Worm (Caenorhabditis elegans) whole organism, young adult: ENCODE results near the gene C50H2.7.

Source experiments
- B0261.1 ChIP-seq: sonication (generic microtip); optimal IDR thresholded peaks from 2 replicates; lab custom pipeline; 2016; ENCODE audit warnings: mild to moderate bottlenecking, missing genetic modification characterization, moderate library complexity, missing compliant biosample characterization
- B0336.3 ChIP-seq: fragments of 200-800 bp; sonication (Bioruptor generic); IDR thresholded peaks from 2 replicates; pipeline ENCODE4 v1.3.6; 2022; ENCODE audit warnings: missing genetic modification characterization, missing compliant biosample characterization
- C06A6.2 ChIP-seq: fragments of 200-800 bp; sonication (Bioruptor generic); conservative IDR thresholded peaks from 2 replicates; pipeline ENCODE4 v1.3.6; 2022; ENCODE audit warnings: missing genetic modification characterization, missing compliant biosample characterization
- C17E4.6 ChIP-seq: fragments of 200-800 bp; sonication (Bioruptor generic); IDR thresholded peaks from 2 replicates; pipeline ENCODE4 v1.3.6; 2022; ENCODE audit warnings: missing genetic modification reagents, missing genetic modification characterization, missing compliant biosample characterization
- D2030.7 ChIP-seq: fragments of 200-800 bp; sonication (Bioruptor generic); IDR thresholded peaks from 2 replicates; pipeline ENCODE4 v1.3.6; 2022; ENCODE audit warnings: missing genetic modification reagents, missing genetic modification characterization, missing compliant biosample characterization
- F39B2.1 ChIP-seq: fragments of 200-800 bp; sonication (Bioruptor generic); IDR thresholded peaks from 2 replicates; pipeline ENCODE4 v1.3.6; 2022; ENCODE audit warnings: missing genetic modification reagents, missing genetic modification characterization, missing compliant biosample characterization
- F55B11.4 ChIP-seq: sonication (generic microtip); optimal IDR thresholded peaks from 2 replicates; lab custom pipeline; 2016; ENCODE audit warnings: missing compliant biosample characterization, missing genetic modification characterization, borderline replicate concordance; ENCODE audit not compliant: insufficient read depth
- F57A8.1 ChIP-seq: fragments of 200-800 bp; sonication (Bioruptor generic); optimal IDR thresholded peaks from 2 replicates; lab custom pipeline; 2018; ENCODE audit warnings: mild to moderate bottlenecking, missing genetic modification characterization, moderate library complexity, missing compliant biosample characterization
- F57C9.4 ChIP-seq: sonication (generic microtip); optimal IDR thresholded peaks from 2 replicates; lab custom pipeline; 2017; ENCODE audit warnings: mild to moderate bottlenecking, missing genetic modification characterization, missing compliant biosample characterization
- K12H6.12 ChIP-seq: fragments of 200-800 bp; sonication (Bioruptor generic); optimal IDR thresholded peaks from 2 replicates; lab custom pipeline; 2018; ENCODE audit warnings: mild to moderate bottlenecking, missing genetic modification characterization, missing compliant biosample characterization
- Y56A3A.18 ChIP-seq: fragments of 200-800 bp; sonication (Bioruptor generic); IDR thresholded peaks from 2 replicates; pipeline ENCODE4 v1.3.6; 2022; ENCODE audit warnings: missing genetic modification reagents, missing genetic modification characterization, missing compliant biosample characterization
- athp-1 ChIP-seq: sonication (generic microtip); optimal IDR thresholded peaks from 2 replicates; lab custom pipeline; 2017; ENCODE audit warnings: mild to moderate bottlenecking, missing genetic modification characterization, missing compliant biosample characterization
- bed-1 ChIP-seq: fragments of 200-800 bp; sonication (Bioruptor generic); IDR thresholded peaks from 2 replicates; pipeline ENCODE4 v1.3.6; 2022; ENCODE audit warnings: missing genetic modification reagents, missing genetic modification characterization, missing compliant biosample characterization
- ccch-3 ChIP-seq: fragments of 200-800 bp; sonication (Bioruptor generic); optimal IDR thresholded peaks from 2 replicates; lab custom pipeline; 2018; ENCODE audit warnings: mild to moderate bottlenecking, missing genetic modification characterization, missing compliant biosample characterization
- cebp-1 ChIP-seq, 2 experiments: fragments of 200-800 bp in 1 of 2; sonication (Bioruptor generic) in 1 of 2; sonication (generic microtip) in 1 of 2; IDR thresholded peaks in 1 of 2; optimal IDR thresholded peaks in 1 of 2; 2 replicates each; pipeline versions ENCODE4 v1.3.6 to Lab custom; 2017 to 2022; ENCODE audit warnings: missing compliant biosample characterization in 2 of 2, missing genetic modification characterization in 2 of 2, mild to moderate bottlenecking in 1 of 2, missing genetic modification reagents in 1 of 2, moderate library complexity in 1 of 2
- cebp-2 ChIP-seq: fragments of 200-800 bp; sonication (Bioruptor generic); IDR thresholded peaks from 2 replicates; pipeline ENCODE4 v1.3.6; 2022; ENCODE audit warnings: missing genetic modification characterization, missing compliant biosample characterization
- chd-7 ChIP-seq: sonication (generic microtip); optimal IDR thresholded peaks from 2 replicates; lab custom pipeline; 2016; ENCODE audit warnings: mild to moderate bottlenecking, missing genetic modification characterization, moderate library complexity, missing compliant biosample characterization
- die-1 ChIP-seq: sonication (generic microtip); optimal IDR thresholded peaks from 2 replicates; lab custom pipeline; 2016; ENCODE audit warnings: missing genotype, mild to moderate bottlenecking, missing genetic modification characterization, missing compliant biosample characterization
- egl-44 ChIP-seq: fragments of 200-800 bp; sonication (Bioruptor generic); IDR thresholded peaks from 2 replicates; pipeline ENCODE4 v1.3.6; 2022; ENCODE audit warnings: missing genetic modification reagents, missing genetic modification characterization, missing compliant biosample characterization
- ets-4 ChIP-seq: fragments of 200-800 bp; sonication (Bioruptor generic); optimal IDR thresholded peaks from 2 replicates; lab custom pipeline; 2018; ENCODE audit warnings: mild to moderate bottlenecking, missing genetic modification characterization, missing compliant biosample characterization
- gei-17 ChIP-seq: fragments of 200-800 bp; sonication (Bioruptor generic); optimal IDR thresholded peaks from 2 replicates; lab custom pipeline; 2018; ENCODE audit warnings: mild to moderate bottlenecking, missing genetic modification characterization, missing compliant biosample characterization
- him-1 ChIP-seq: sonication (generic microtip); optimal IDR thresholded peaks from 2 replicates; lab custom pipeline; 2016; ENCODE audit warnings: missing genotype, missing genetic modification reagents, missing genetic modification characterization, missing compliant biosample characterization
- hlh-12 ChIP-seq: sonication (generic microtip); optimal IDR thresholded peaks from 2 replicates; lab custom pipeline; 2016; ENCODE audit warnings: missing genetic modification characterization, missing compliant biosample characterization
- hmg-1.2 ChIP-seq: fragments of 200-800 bp; sonication (Bioruptor generic); IDR thresholded peaks from 2 replicates; pipeline ENCODE4 v1.3.6; 2022; ENCODE audit warnings: missing genetic modification reagents, missing genetic modification characterization, missing compliant biosample characterization
- lsl-1 ChIP-seq: fragments of 200-800 bp; sonication (Bioruptor generic); optimal IDR thresholded peaks from 2 replicates; lab custom pipeline; 2018; ENCODE audit warnings: mild to moderate bottlenecking, missing genetic modification characterization, moderate library complexity, missing compliant biosample characterization
- madf-8 ChIP-seq: fragments of 200-800 bp; sonication (Bioruptor generic); conservative IDR thresholded peaks from 2 replicates; pipeline ENCODE4 v1.3.6; 2022; ENCODE audit warnings: missing genetic modification reagents, missing genetic modification characterization, missing compliant biosample characterization
- nhr-27 ChIP-seq: fragments of 200-800 bp; sonication (Bioruptor generic); optimal IDR thresholded peaks from 2 replicates; lab custom pipeline; 2018; ENCODE audit warnings: mild to moderate bottlenecking, missing genetic modification characterization, moderate library complexity, missing compliant biosample characterization
- pha-4 ChIP-seq: fragments of 150-350 bp; sonication (generic microtip); optimal IDR thresholded peaks from 2 replicates; lab custom pipeline; 2014; ENCODE audit warnings: missing biosample characterization, missing genetic modification reagents, missing genetic modification characterization
- sea-2 ChIP-seq: fragments of 200-800 bp; sonication (Bioruptor generic); IDR thresholded peaks from 2 replicates; pipeline ENCODE4 v1.3.6; 2022; ENCODE audit warnings: missing genetic modification characterization, missing compliant biosample characterization
- snpc-1.3 ChIP-seq: sonication (generic microtip); optimal IDR thresholded peaks from 2 replicates; lab custom pipeline; 2017; ENCODE audit warnings: missing genetic modification characterization, mild to moderate bottlenecking, missing compliant biosample characterization, antibody characterized with exemption, moderate library complexity, missing genotype, missing genetic modification reagents; ENCODE audit not compliant: insufficient read depth
- snpc-3.4 ChIP-seq: sonication (generic microtip); optimal IDR thresholded peaks from 2 replicates; lab custom pipeline; 2017; ENCODE audit warnings: missing genetic modification characterization, mild to moderate bottlenecking, missing compliant biosample characterization, antibody characterized with exemption, moderate library complexity, missing genotype, missing genetic modification reagents
- sptf-2 ChIP-seq: fragments of 200-800 bp; sonication (Bioruptor generic); optimal IDR thresholded peaks from 2 replicates; lab custom pipeline; 2018; ENCODE audit warnings: mild to moderate bottlenecking, missing genetic modification characterization, missing compliant biosample characterization
- tbx-9 ChIP-seq: sonication (generic microtip); optimal IDR thresholded peaks from 2 replicates; lab custom pipeline; 2016; ENCODE audit warnings: borderline replicate concordance, missing genetic modification characterization, inconsistent platforms, missing compliant biosample characterization
- zfh-2 ChIP-seq: fragments of 200-800 bp; sonication (Bioruptor generic); conservative IDR thresholded peaks from 2 replicates; pipeline ENCODE4 v1.3.6; 2022; ENCODE audit warnings: missing genetic modification reagents, missing genetic modification characterization, missing compliant biosample characterization
- ztf-28 ChIP-seq: fragments of 200-800 bp; sonication (Bioruptor generic); IDR thresholded peaks from 2 replicates; pipeline ENCODE4 v1.3.6; 2022; ENCODE audit warnings: missing genetic modification reagents, missing genetic modification characterization, missing compliant biosample characterization

The C50H2.7 gene

ce11 chrV:9922481-9922880, at the start of gene C50H2.7:
Gene C50H2.7 (plus strand): TSS chrV:9922781.
- TF ChIP-seq gei-17 (GFP tag; lab: Kevin White, UChicago) (no peak), F57C9.4 (no peak), pha-4 (tag; lab: Kevin White, UChicago) (no peak), die-1 (tag; lab: Kevin White, UChicago) (no peak), him-1 (tag; lab: Kevin White, UChicago) (no peak), snpc-3.4 (no peak), B0261.1 (tag; lab: Kevin White, UChicago) (no peak), madf-8 (GFP tag; lab: Robert Waterston, UW) (no peak), hmg-1.2 (no peak), C17E4.6 (GFP tag; lab: Robert Waterston, UW) (no peak), cebp-1 (GFP tag; IDR thresholded peaks at IDR 0.05; lab: Robert Waterston, UW) (no peak), cebp-1 (tag; optimal IDR thresholded peaks at IDR 0.05; lab: Kevin White, UChicago) (no peak), ccch-3 (GFP tag; lab: Kevin White, UChicago) (no peak), lsl-1 (GFP tag; lab: Kevin White, UChicago) (no peak), cebp-2 (GFP tag; lab: Robert Waterston, UW) (no peak), egl-44 (GFP tag; lab: Robert Waterston, UW) (no peak), C06A6.2 (GFP tag; lab: Robert Waterston, UW) (no peak), ets-4 (GFP tag; lab: Kevin White, UChicago) (no peak), Y56A3A.18 (GFP tag; lab: Robert Waterston, UW) (no peak), F55B11.4 (tag; lab: Kevin White, UChicago) (no peak)
- TF ChIP-seq, all 124 proteins: peak for 0

- TF ChIP-seq nhr-27 (no peak), D2030.7 (GFP tag; lab: Robert Waterston, UW) (no peak)
Observed at ce11 chrV:9879404-9879803, 43.2 kb upstream of the C50H2.7 start, which contains the start of gene srab-26. Gene srab-26 (minus strand): TSS chrV:9879504.

DNA sequence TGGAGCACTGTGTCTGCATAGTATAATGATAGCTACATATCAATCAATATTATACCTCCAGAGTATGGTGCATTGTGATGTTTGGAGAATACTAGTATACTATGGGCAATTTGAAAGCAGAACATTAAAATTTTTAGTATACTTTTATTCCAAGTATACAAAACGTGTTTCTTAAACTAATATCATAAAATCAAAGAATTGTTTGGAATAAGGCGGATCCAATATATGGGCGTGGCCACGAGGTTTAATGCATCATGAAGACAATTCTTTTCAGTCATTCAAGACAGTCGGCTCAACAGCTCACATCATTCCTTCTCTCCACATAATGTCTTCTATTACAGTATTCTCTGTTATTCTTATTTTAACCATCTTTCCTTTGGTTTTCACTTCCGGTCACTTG, 42.7 kb upstream of the C50H2.7 start, which contains the start of gene sdz-31:
Gene sdz-31 (plus strand): TSS at position 301 of the 400 bp plus-strand sequence.
- no peak for TF ChIP-seq F57A8.1 (GFP tag; lab: Kevin White, UChicago)
- no peak for TF ChIP-seq tbx-9 (tag; lab: Kevin White, UChicago)
- no peak for TF ChIP-seq D2030.7 (GFP tag; lab: Robert Waterston, UW)
- no peak for TF ChIP-seq snpc-1.3 (tag; lab: Kevin White, UChicago)
- no peak for TF ChIP-seq C06A6.2 (GFP tag; lab: Robert Waterston, UW)
- no peak for TF ChIP-seq bed-1 (GFP tag; lab: Robert Waterston, UW)
- TF ChIP-seq athp-1 (tag; lab: Kevin White, UChicago), result no peak
- no peak for TF ChIP-seq K12H6.12 (tag; lab: Kevin White, UChicago)
- no peak for TF ChIP-seq ztf-28 (GFP tag; lab: Robert Waterston, UW)
- no peak for TF ChIP-seq F39B2.1 (GFP tag; lab: Robert Waterston, UW)
- TF ChIP-seq sptf-2 (GFP tag; lab: Kevin White, UChicago), result no peak
- no peak for TF ChIP-seq sea-2 (GFP tag; lab: Robert Waterston, UW)
- no peak for TF ChIP-seq zfh-2 (GFP tag; lab: Robert Waterston, UW)
- no peak for TF ChIP-seq chd-7 (tag; lab: Kevin White, UChicago)
- no peak for TF ChIP-seq B0336.3
- TF ChIP-seq hlh-12 (tag; lab: Kevin White, UChicago), result no peak
